Fruit fly (Drosophila melanogaster) whole organism, prepupa: ENCODE data around the gene CYLD.

Experiments
- CG10631 ChIP-seq: fragments of 200-800 bp; sonication (Bioruptor generic); optimal IDR thresholded peaks from 2 replicates; lab custom pipeline; 2016; ENCODE audit warnings: missing biosample characterization, missing genetic modification characterization
- CG10669 ChIP-seq: fragments of 200-800 bp; sonication (Bioruptor generic); optimal IDR thresholded peaks from 3 replicates; lab custom pipeline; 2018; ENCODE audit warnings: missing biosample characterization, mild to moderate bottlenecking, missing genetic modification characterization, moderate library complexity
- CG11294 ChIP-seq: fragments of 200-800 bp; sonication (Bioruptor generic); IDR thresholded peaks from 2 replicates; pipeline ENCODE4 v1.3.6; 2022; ENCODE audit warnings: missing biosample characterization, missing genetic modification characterization
- CG11762 ChIP-seq: fragments of 200-800 bp; sonication (Bioruptor generic); optimal IDR thresholded peaks from 3 replicates; lab custom pipeline; 2016; ENCODE audit warnings: missing biosample characterization, missing genetic modification characterization; ENCODE audit not compliant: insufficient read depth
- CG11902 ChIP-seq: fragments of 200-800 bp; sonication (Bioruptor generic); optimal IDR thresholded peaks from 3 replicates; lab custom pipeline; 2016; ENCODE audit warnings: missing biosample characterization, missing genetic modification characterization
- CG15336 ChIP-seq: fragments of 200-800 bp; sonication (Bioruptor generic); IDR thresholded peaks from 2 replicates; pipeline ENCODE4 v1.3.6; 2022; ENCODE audit warnings: missing biosample characterization, missing genetic modification characterization
- CG16779 ChIP-seq: fragments of 200-800 bp; sonication (Bioruptor generic); optimal IDR thresholded peaks from 3 replicates; lab custom pipeline; 2017; ENCODE audit warnings: missing biosample characterization, mild to moderate bottlenecking, missing genetic modification characterization
- CG3032 ChIP-seq: fragments of 200-800 bp; optimal IDR thresholded peaks from 2 replicates; lab custom pipeline; 2019; ENCODE audit warnings: missing biosample characterization, mild to moderate bottlenecking, missing genetic modification characterization, moderate library complexity
- CG31627 ChIP-seq: fragments of 200-800 bp; sonication (Bioruptor generic); optimal IDR thresholded peaks from 3 replicates; lab custom pipeline; 2016; ENCODE audit warnings: missing biosample characterization, missing genetic modification characterization
- CG34406 ChIP-seq: fragments of 200-800 bp; sonication (Bioruptor generic); optimal IDR thresholded peaks from 3 replicates; lab custom pipeline; 2016; ENCODE audit warnings: missing biosample characterization, missing genetic modification characterization
- CG3919 ChIP-seq: fragments of 200-800 bp; sonication (Bioruptor generic); optimal IDR thresholded peaks from 3 replicates; lab custom pipeline; 2016; ENCODE audit warnings: missing biosample characterization, missing genetic modification characterization
- CG6163 ChIP-seq: fragments of 200-800 bp; sonication (Bioruptor generic); IDR thresholded peaks from 3 replicates; pipeline ENCODE4 v1.3.6; 2022; ENCODE audit warnings: missing biosample characterization, missing genetic modification characterization
- CG6276 ChIP-seq: fragments of 200-800 bp; sonication (Bioruptor generic); optimal IDR thresholded peaks from 2 replicates; lab custom pipeline; 2017; ENCODE audit warnings: missing biosample characterization, mild to moderate bottlenecking, missing genetic modification characterization
- CG6792 ChIP-seq: fragments of 200-800 bp; sonication (Bioruptor generic); optimal IDR thresholded peaks from 3 replicates; lab custom pipeline; 2016; ENCODE audit warnings: missing biosample characterization, missing genetic modification characterization
- CG6854 ChIP-seq: fragments of 200-800 bp; sonication (Bioruptor generic); optimal IDR thresholded peaks from 2 replicates; lab custom pipeline; 2017; ENCODE audit warnings: missing biosample characterization, mild to moderate bottlenecking, missing genetic modification characterization
- CG8119 ChIP-seq: fragments of 200-800 bp; sonication (Bioruptor generic); IDR thresholded peaks from 3 replicates; pipeline ENCODE4 v1.3.6; 2022; ENCODE audit warnings: missing biosample characterization, missing genetic modification characterization
- CG8319 ChIP-seq: fragments of 200-800 bp; sonication (Bioruptor generic); optimal IDR thresholded peaks from 3 replicates; lab custom pipeline; 2016; ENCODE audit warnings: missing biosample characterization, missing genetic modification characterization
- CG8632 ChIP-seq: fragments of 200-800 bp; sonication (Bioruptor generic); optimal IDR thresholded peaks from 3 replicates; lab custom pipeline; 2016; ENCODE audit warnings: missing biosample characterization, missing genetic modification characterization
- CG9139 ChIP-seq: fragments of 200-800 bp; sonication (Bioruptor generic); optimal IDR thresholded peaks from 3 replicates; lab custom pipeline; 2017; ENCODE audit warnings: missing biosample characterization, mild to moderate bottlenecking, missing genetic modification characterization
- Eip75B ChIP-seq: fragments of 200-800 bp; sonication (Bioruptor generic); optimal IDR thresholded peaks from 3 replicates; lab custom pipeline; 2016; ENCODE audit warnings: missing biosample characterization, missing genetic modification characterization
- Eip78C ChIP-seq: fragments of 200-800 bp; sonication (Bioruptor generic); peaks from one replicate; lab custom pipeline; 2016; ENCODE audit warnings: missing biosample characterization, missing genetic modification characterization
- Eip93F ChIP-seq: fragments of 200-800 bp; sonication (Bioruptor generic); optimal IDR thresholded peaks from 2 replicates; lab custom pipeline; 2016; ENCODE audit warnings: missing biosample characterization, mild to moderate bottlenecking, missing genetic modification characterization
- Ets21C ChIP-seq: fragments of 200-800 bp; sonication (Bioruptor generic); optimal IDR thresholded peaks from 3 replicates; lab custom pipeline; 2016; ENCODE audit warnings: missing biosample characterization, missing genetic modification characterization
- Ets96B ChIP-seq: fragments of 200-800 bp; optimal IDR thresholded peaks from 2 replicates; lab custom pipeline; 2019; ENCODE audit warnings: missing biosample characterization, mild to moderate bottlenecking, missing genetic modification characterization, moderate library complexity
- Hr38 ChIP-seq: sonication (Bioruptor generic); optimal IDR thresholded peaks from 2 replicates; lab custom pipeline; 2016; ENCODE audit warnings: missing biosample characterization, missing genetic modification characterization
- Hr39 ChIP-seq: fragments of 200-800 bp; sonication (Bioruptor generic); optimal IDR thresholded peaks from 2 replicates; lab custom pipeline; 2016; ENCODE audit warnings: missing biosample characterization, missing genetic modification characterization
- Hr4 ChIP-seq: fragments of 200-800 bp; sonication (Bioruptor generic); optimal IDR thresholded peaks from 3 replicates; lab custom pipeline; 2016; ENCODE audit warnings: missing biosample characterization, missing genetic modification characterization
- Met ChIP-seq: fragments of 200-800 bp; sonication (Bioruptor generic); optimal IDR thresholded peaks from 3 replicates; lab custom pipeline; 2016; ENCODE audit warnings: missing biosample characterization, missing genetic modification characterization
- OdsH ChIP-seq: fragments of 200-800 bp; sonication (Bioruptor generic); optimal IDR thresholded peaks from 3 replicates; lab custom pipeline; 2016; ENCODE audit warnings: missing biosample characterization, missing genetic modification characterization
- Smox ChIP-seq: fragments of 200-800 bp; sonication (Bioruptor generic); optimal IDR thresholded peaks from 3 replicates; lab custom pipeline; 2016; ENCODE audit warnings: missing biosample characterization, missing genetic modification characterization
- Sox14 ChIP-seq: fragments of 200-800 bp; sonication (Bioruptor generic); optimal IDR thresholded peaks from 3 replicates; lab custom pipeline; 2016; ENCODE audit warnings: missing biosample characterization, missing genetic modification characterization
- Sox15 ChIP-seq: fragments of 200-800 bp; sonication (Bioruptor generic); optimal IDR thresholded peaks from 3 replicates; lab custom pipeline; 2016; ENCODE audit warnings: missing biosample characterization, missing genetic modification characterization
- achi ChIP-seq: fragments of 200-800 bp; sonication (Bioruptor generic); optimal IDR thresholded peaks from 3 replicates; lab custom pipeline; 2016; ENCODE audit warnings: missing biosample characterization, missing genetic modification characterization
- acj6 ChIP-seq: fragments of 200-800 bp; sonication (Bioruptor generic); optimal IDR thresholded peaks from 3 replicates; lab custom pipeline; 2016; ENCODE audit warnings: missing biosample characterization, missing genetic modification characterization
- cyc ChIP-seq: fragments of 200-800 bp; sonication (Bioruptor generic); optimal IDR thresholded peaks from 3 replicates; lab custom pipeline; 2016; ENCODE audit warnings: missing biosample characterization, missing genetic modification characterization
- dac ChIP-seq: fragments of 200-800 bp; sonication (Bioruptor generic); optimal IDR thresholded peaks from 2 replicates; lab custom pipeline; 2017; ENCODE audit warnings: missing biosample characterization, mild to moderate bottlenecking, missing genetic modification characterization
- eg ChIP-seq: fragments of 200-800 bp; sonication (Bioruptor generic); IDR thresholded peaks from 3 replicates; pipeline ENCODE4 v1.3.6; 2022; ENCODE audit warnings: missing biosample characterization, missing genetic modification characterization
- esn ChIP-seq: fragments of 200-800 bp; sonication (Bioruptor generic); optimal IDR thresholded peaks from 2 replicates; lab custom pipeline; 2016; ENCODE audit warnings: missing biosample characterization, mild to moderate bottlenecking, missing genetic modification characterization, moderate library complexity
- fd85E ChIP-seq: fragments of 200-800 bp; sonication (Bioruptor generic); optimal IDR thresholded peaks from 3 replicates; lab custom pipeline; 2016; ENCODE audit warnings: missing biosample characterization, missing genetic modification characterization
- fkh ChIP-seq: fragments of 200-800 bp; sonication (Bioruptor generic); optimal IDR thresholded peaks from 3 replicates; lab custom pipeline; 2017; ENCODE audit warnings: missing biosample characterization, mild to moderate bottlenecking, missing genetic modification characterization, moderate library complexity
- lz ChIP-seq: fragments of 200-800 bp; sonication (Bioruptor generic); optimal IDR thresholded peaks from 3 replicates; lab custom pipeline; 2016; ENCODE audit warnings: missing biosample characterization, missing genetic modification characterization
- salr ChIP-seq, 2 experiments: fragments of 200-800 bp; sonication (Bioruptor generic); optimal IDR thresholded peaks; 3 replicates each; lab custom pipeline; 2016 to 2018; ENCODE audit warnings: missing biosample characterization in 2 of 2, missing genetic modification characterization in 2 of 2, mild to moderate bottlenecking in 1 of 2
- ss ChIP-seq, 2 experiments: fragments of 200-800 bp; sonication (Bioruptor generic); optimal IDR thresholded peaks; 2 replicates in 1 of 2; 3 replicates in 1 of 2; lab custom pipeline; 2017 to 2018; ENCODE audit warnings: mild to moderate bottlenecking in 2 of 2, missing biosample characterization in 2 of 2, missing genetic modification characterization in 2 of 2, moderate library complexity in 1 of 2
- svp ChIP-seq: fragments of 200-800 bp; sonication (Bioruptor generic); peaks from one replicate; lab custom pipeline; 2016; ENCODE audit warnings: missing biosample characterization, missing genetic modification characterization
- topi ChIP-seq: fragments of 200-800 bp; sonication (Bioruptor generic); optimal IDR thresholded peaks from 3 replicates; lab custom pipeline; 2016; ENCODE audit warnings: missing biosample characterization, missing genetic modification characterization
- vri ChIP-seq: fragments of 200-800 bp; sonication (Bioruptor generic); optimal IDR thresholded peaks from 3 replicates; lab custom pipeline; 2016; ENCODE audit warnings: missing biosample characterization, mild to moderate bottlenecking, missing genetic modification characterization

Gene CYLD

dm6 chr2L:10280772-10281171 is 18.9 kb downstream of the CYLD start, which contains the start of gene CG34043:
TSS of gene CG34043 (minus strand) at chr2L:10280872.
- no peak for TF ChIP-seq Hr4

dm6 chr2L:10278658-10279057 is 21.0 kb downstream of the CYLD start, which contains the start of gene Utx:
TSS of gene Utx (minus strand) at chr2L:10278811.
- TF ChIP-seq CG6163 (no peak), Sox15 (GFP tag; lab: Kevin White, UChicago) (no peak), Eip93F (GFP tag; lab: Kevin White, UChicago) (peak; percentile 1), CG3032 (tag; lab: Kevin White, UChicago) (peak; percentile 19), CG8632 (no peak), esn (GFP tag; lab: Kevin White, UChicago) (peak; percentile 14), lz (GFP tag; lab: Kevin White, UChicago) (peak; percentile 12), CG31627 (peak; percentile 0)

DNA sequence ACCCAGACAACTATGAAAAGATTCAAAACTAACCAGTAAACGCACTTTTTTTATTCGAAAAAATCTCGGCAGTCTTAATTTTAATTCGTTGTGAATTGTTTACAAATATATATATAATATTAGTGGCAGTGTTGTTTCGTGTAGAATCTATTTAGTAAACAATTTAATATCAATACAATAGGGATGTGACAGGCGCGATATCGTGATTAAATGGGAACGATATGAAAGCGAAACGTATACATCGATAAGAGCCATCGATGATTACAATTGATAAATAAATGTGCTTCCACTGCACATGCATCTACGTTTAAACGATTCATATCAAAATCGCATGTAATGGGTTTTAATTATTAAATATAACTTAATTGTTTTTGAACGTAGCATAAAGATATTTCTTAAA is 22.3 kb downstream of the CYLD start:
- TF ChIP-seq fkh (GFP tag; lab: Kevin White, UChicago) (peak; percentile 84), CG16779 (tag; lab: Kevin White, UChicago) (no peak)

DNA sequence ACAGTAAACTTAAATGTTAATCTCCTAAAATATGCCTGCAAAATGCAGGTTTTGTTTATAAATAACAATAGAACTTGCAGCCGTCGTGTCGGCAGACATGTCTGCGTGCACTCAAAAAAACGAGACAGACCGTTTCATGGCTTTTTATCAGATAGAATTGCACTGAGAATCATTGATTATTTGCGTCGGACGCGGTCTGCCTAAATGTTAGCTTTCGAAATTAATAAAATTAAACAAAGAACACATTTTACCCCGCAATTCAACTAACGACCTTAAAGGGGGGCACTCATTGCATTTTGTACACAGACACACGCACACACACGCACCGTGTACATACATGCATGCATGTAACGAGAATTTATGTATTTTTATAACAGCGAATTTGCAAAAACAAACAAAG is 22.8 kb downstream of the CYLD start:
- TF ChIP-seq esn (GFP tag; lab: Kevin White, UChicago) (peak; percentile 74), CG8319 (GFP tag; lab: Kevin White, UChicago) (no peak), CG10669 (GFP tag; lab: Kevin White, UChicago) (peak; percentile 8), CG11902 (GFP tag; lab: Kevin White, UChicago) (peak; percentile 3), Eip75B (GFP tag; lab: Kevin White, UChicago) (peak; percentile 66), acj6 (GFP tag; lab: Kevin White, UChicago) (peak; percentile 31), CG6276 (GFP tag; lab: Kevin White, UChicago) (no peak), OdsH (GFP tag; lab: Kevin White, UChicago) (peak; percentile 63), Hr38 (peak; percentile 10), CG34406 (GFP tag; lab: Kevin White, UChicago) (peak; percentile 29), topi (GFP tag; lab: Kevin White, UChicago) (peak; percentile 43), salr (GFP tag; optimal IDR thresholded peaks at IDR 0.05; lab: Kevin White, UChicago) (no peak), CG11294 (GFP tag; lab: Robert Waterston, UW) (no peak), fkh (GFP tag; lab: Kevin White, UChicago) (no peak), CG9139 (no peak), CG8119 (GFP tag; lab: Robert Waterston, UW) (no peak; the same call in 1 of the 3 replicates), Sox14 (GFP tag; lab: Kevin White, UChicago) (peak; percentile 85), lz (GFP tag; lab: Kevin White, UChicago) (peak; percentile 59), Met (no peak), eg (GFP tag; lab: Robert Waterston, UW) (no peak; the same call in 2 of the 3 replicates), CG6854 (no peak), cyc (GFP tag; lab: Kevin White, UChicago) (peak; percentile 56), vri (peak; percentile 51), Smox (GFP tag; lab: Kevin White, UChicago) (no peak), fd85E (no peak), CG11762 (GFP tag; lab: Kevin White, UChicago) (no peak), svp (GFP tag; lab: Kevin White, UChicago) (no peak), Eip78C (GFP tag; lab: Kevin White, UChicago) (peak; percentile 84), ss (GFP tag; optimal IDR thresholded peaks at IDR 0.05; lab: Kevin White, UChicago) (no peak), dac (GFP tag; lab: Kevin White, UChicago) (peak; percentile 37), Ets21C (GFP tag; lab: Kevin White, UChicago) (peak; percentile 21), CG3919 (no peak), CG16779 (tag; lab: Kevin White, UChicago) (no peak), CG31627 (peak; percentile 72), CG15336 (GFP tag; lab: Robert Waterston, UW) (no peak), Sox15 (GFP tag; lab: Kevin White, UChicago) (no peak), CG6792 (peak; percentile 27), CG3032 (tag; lab: Kevin White, UChicago) (no peak), CG8632 (peak; percentile 22), achi (GFP tag; lab: Kevin White, UChicago) (peak; percentile 58), Hr39 (GFP tag; lab: Kevin White, UChicago) (no peak), Hr4 (peak; percentile 42), Ets96B (tag; lab: Kevin White, UChicago) (no peak), CG10631 (no peak)
